Worm (Caenorhabditis elegans): ENCODE results near the gene F54D1.6.
"Not testable (repeated sequence)": the region's sequence is repeated elsewhere in the genome, so short reads cannot be mapped to it uniquely, and the experiment has no call there.

The F54D1.6 gene

ce11 chrIV:11319884-11320362 is 32.3 kb downstream of the F54D1.6 start, which contains the start of gene B0035.18:
Gene B0035.18, plus strand, starts transcription at chrIV:11320312.
- no peak for TF ChIP-seq unc-62 (GFP tag; optimal IDR thresholded peaks at IDR 0.05)

- TF ChIP-seq unc-62 (GFP tag; optimal IDR thresholded peaks at IDR 0.05) = no peak
Measured at ce11 chrIV:11320500-11320899, 32.9 kb downstream of the F54D1.6 start, which contains the start of gene edg-1. Gene edg-1, plus strand, starts transcription at chrIV:11320800.

- no peak for TF ChIP-seq unc-62 (GFP tag; optimal IDR thresholded peaks at IDR 0.05)
Measured at ce11 chrIV:11323666-11324065, 36.1 kb downstream of the F54D1.6 start.

ce11 chrIV:11324741-11325140 is 37.1 kb downstream of the F54D1.6 start, which contains the start of gene his-48:
Gene his-48, plus strand, starts transcription at chrIV:11324745.
- not testable (repeated sequence) for TF ChIP-seq unc-62 (GFP tag; optimal IDR thresholded peaks at IDR 0.05)

ce11 chrIV:11326939-11327565 is 39.4 kb downstream of the F54D1.6 start, which contains the start of gene B0035.21:
Gene B0035.21, plus strand, starts transcription at chrIV:11327260.
- no peak for TF ChIP-seq unc-62 (GFP tag; optimal IDR thresholded peaks at IDR 0.05)

- no peak for TF ChIP-seq unc-62 (GFP tag; optimal IDR thresholded peaks at IDR 0.05)
Measured at ce11 chrIV:11329269-11329668, 41.7 kb downstream of the F54D1.6 start, which contains the start of gene leo-1. Gene leo-1, minus strand, starts transcription at chrIV:11329369.

- TF ChIP-seq unc-62 (GFP tag; optimal IDR thresholded peaks at IDR 0.05) = no peak
Measured at ce11 chrIV:11332751-11333150, 45.1 kb downstream of the F54D1.6 start, which contains the start of gene sart-3. Gene sart-3, minus strand, starts transcription at chrIV:11332969.

- no peak for TF ChIP-seq unc-62 (GFP tag; optimal IDR thresholded peaks at IDR 0.05)
Measured at ce11 chrIV:11336180-11336579, 48.6 kb downstream of the F54D1.6 start.

ce11 chrIV:11337021-11337420 is 49.4 kb downstream of the F54D1.6 start, which contains the start of gene F54E12.2:
Gene F54E12.2, minus strand, starts transcription at chrIV:11337184.
- no peak for TF ChIP-seq unc-62 (GFP tag; optimal IDR thresholded peaks at IDR 0.05)

ce11 chrIV:11340735-11341443 is 53.3 kb downstream of the F54D1.6 start:
- no peak for TF ChIP-seq unc-62 (GFP tag; optimal IDR thresholded peaks at IDR 0.05)

- TF ChIP-seq unc-62 (GFP tag; optimal IDR thresholded peaks at IDR 0.05) = no peak
Measured at ce11 chrIV:11344288-11344687, 56.7 kb downstream of the F54D1.6 start.

Measured in whole organism, dauer.